Worm (Caenorhabditis elegans) whole organism, L4/young adult: ENCODE measurements around the gene grd-10.

Source experiments
- dao-5 ChIP-seq: sonication (generic microtip); optimal IDR thresholded peaks from 2 replicates; lab custom pipeline; 2016; ENCODE audit warnings: missing genotype, missing genetic modification characterization, moderate library complexity, missing compliant biosample characterization
- him-1 ChIP-seq: sonication (generic microtip); optimal IDR thresholded peaks from 2 replicates; lab custom pipeline; 2016; ENCODE audit warnings: missing genotype, missing genetic modification reagents, missing genetic modification characterization, missing compliant biosample characterization

DNA sequence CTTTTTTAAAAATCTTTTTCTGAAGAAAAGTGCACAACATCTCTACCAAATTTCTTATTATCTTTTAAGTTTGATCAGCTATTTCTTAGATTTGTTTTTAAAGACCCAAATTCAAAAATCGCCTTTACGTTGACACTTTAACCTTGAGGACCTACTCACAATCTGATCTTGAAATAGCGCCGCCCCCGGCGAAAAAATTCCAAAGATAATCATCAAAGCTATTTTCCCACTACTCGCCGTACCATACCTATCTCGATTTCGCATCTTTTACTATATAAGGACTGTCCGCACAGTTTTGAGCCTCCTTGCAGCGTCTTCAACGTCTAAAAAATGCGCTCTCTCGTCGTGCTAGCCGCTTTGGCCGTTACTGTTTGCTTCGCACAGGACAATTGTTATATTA is at the start of gene grd-10:
- no peak for TF ChIP-seq dao-5 (tag; lab: Kevin White, UChicago)
- no peak for TF ChIP-seq him-1 (tag; lab: Kevin White, UChicago)
